Fruit fly (Drosophila melanogaster): Measurements from ENCODE around the gene sni.

dm6 chrX:8242298-8242697 lies 1.5 kb downstream of the sni start, which contains the start of gene Trxr1:
- TF ChIP-seq Vsx2 (GFP tag; optimal IDR thresholded peaks at IDR 0.05; ENCODE audit: partially characterized antibody) (no peak), Myc (optimal IDR thresholded peaks at IDR 0.05) (no peak)
